Worm (Caenorhabditis elegans) whole organism, mixed stage, embryonic: ENCODE measurements around the gene tag-151.

Source experiments
- M03D4.4 ChIP-seq: sonication (generic microtip); optimal IDR thresholded peaks from 2 replicates; lab custom pipeline; 2017; ENCODE audit warnings: mild to moderate bottlenecking, missing genetic modification characterization, missing compliant biosample characterization
- blmp-1 ChIP-seq: fragments of 150-350 bp; optimal IDR thresholded peaks from 2 replicates; lab custom pipeline; 2014; ENCODE audit warnings: missing biosample characterization, missing genetic modification characterization
- ceh-39 ChIP-seq: fragments of 150-350 bp; optimal IDR thresholded peaks from 2 replicates; lab custom pipeline; 2014; ENCODE audit warnings: missing biosample characterization, missing genetic modification characterization
- ceh-43 ChIP-seq: fragments of 200-800 bp; sonication (Bioruptor generic); optimal IDR thresholded peaks from 2 replicates; lab custom pipeline; 2018; ENCODE audit warnings: mild to moderate bottlenecking, missing genetic modification characterization, moderate library complexity, missing compliant biosample characterization
- ceh-83 ChIP-seq: fragments of 200-800 bp; sonication (Bioruptor generic); optimal IDR thresholded peaks from 2 replicates; lab custom pipeline; 2018; ENCODE audit warnings: mild to moderate bottlenecking, missing genetic modification characterization, missing compliant biosample characterization
- ces-1 ChIP-seq: fragments of 150-350 bp; optimal IDR thresholded peaks from 2 replicates; lab custom pipeline; 2014; ENCODE audit warnings: missing biosample characterization, missing genetic modification reagents, missing genetic modification characterization
- cnd-1 ChIP-seq: fragments of 200-800 bp; sonication (Bioruptor generic); optimal IDR thresholded peaks from 2 replicates; lab custom pipeline; 2018; ENCODE audit warnings: mild to moderate bottlenecking, missing genetic modification characterization, missing compliant biosample characterization
- elt-1 ChIP-seq: sonication (generic microtip); optimal IDR thresholded peaks from 2 replicates; lab custom pipeline; 2017; ENCODE audit warnings: missing genetic modification characterization, mild to moderate bottlenecking, missing compliant biosample characterization, antibody characterized with exemption, moderate library complexity, borderline replicate concordance; ENCODE audit not compliant: insufficient read depth
- flh-1 ChIP-seq: fragments of 200-800 bp; sonication (Bioruptor generic); optimal IDR thresholded peaks from 2 replicates; lab custom pipeline; 2018; ENCODE audit warnings: mild to moderate bottlenecking, missing genetic modification characterization, moderate library complexity, missing compliant biosample characterization
- ham-2 ChIP-seq: fragments of 200-800 bp; sonication (Bioruptor generic); optimal IDR thresholded peaks from 2 replicates; lab custom pipeline; 2018; ENCODE audit warnings: mild to moderate bottlenecking, missing genetic modification characterization, missing compliant biosample characterization
- hlh-1 ChIP-seq: fragments of 150-350 bp; optimal IDR thresholded peaks from 2 replicates; lab custom pipeline; 2014; ENCODE audit warnings: missing biosample characterization, missing genetic modification reagents, missing genetic modification characterization
- lin-13 ChIP-seq: fragments of 150-350 bp; optimal IDR thresholded peaks from 2 replicates; lab custom pipeline; 2014; ENCODE audit warnings: missing biosample characterization, missing genetic modification characterization
- lin-32 ChIP-seq: fragments of 200-800 bp; sonication (Bioruptor generic); optimal IDR thresholded peaks from 2 replicates; lab custom pipeline; 2018; ENCODE audit warnings: mild to moderate bottlenecking, missing genetic modification characterization, missing compliant biosample characterization
- mab-5 ChIP-seq: fragments of 150-350 bp; optimal IDR thresholded peaks from 2 replicates; lab custom pipeline; 2014; ENCODE audit warnings: missing biosample characterization, missing genetic modification characterization
- mep-1 ChIP-seq: fragments of 150-350 bp; optimal IDR thresholded peaks from 2 replicates; lab custom pipeline; 2017; ENCODE audit warnings: missing biosample characterization, missing genetic modification reagents, missing genetic modification characterization, inconsistent platforms
- nhr-12 ChIP-seq: fragments of 150-350 bp; optimal IDR thresholded peaks from 2 replicates; lab custom pipeline; 2014; ENCODE audit warnings: missing biosample characterization, missing genetic modification characterization
- nhr-2 ChIP-seq: fragments of 150-350 bp; optimal IDR thresholded peaks from 2 replicates; lab custom pipeline; 2014; ENCODE audit warnings: missing biosample characterization, missing genetic modification characterization
- nhr-28 ChIP-seq: fragments of 150-350 bp; optimal IDR thresholded peaks from 2 replicates; lab custom pipeline; 2014; ENCODE audit warnings: missing biosample characterization, missing genetic modification characterization
- nhr-76 ChIP-seq: sonication (generic microtip); optimal IDR thresholded peaks from 2 replicates; lab custom pipeline; 2017; ENCODE audit warnings: missing biosample characterization, missing genetic modification characterization
- pha-4 ChIP-seq: fragments of 150-350 bp; optimal IDR thresholded peaks from 2 replicates; lab custom pipeline; 2018; ENCODE audit warnings: missing biosample characterization, missing genetic modification reagents, missing genetic modification characterization
- sem-2 ChIP-seq: fragments of 200-800 bp; sonication (Bioruptor generic); optimal IDR thresholded peaks from 2 replicates; lab custom pipeline; 2018; ENCODE audit warnings: mild to moderate bottlenecking, missing genetic modification characterization, missing compliant biosample characterization
- snpc-4 ChIP-seq: fragments of 150-350 bp; optimal IDR thresholded peaks from 2 replicates; lab custom pipeline; 2014; ENCODE audit warnings: missing biosample characterization, missing genetic modification characterization
- sptf-1 ChIP-seq: sonication (generic microtip); optimal IDR thresholded peaks from 2 replicates; lab custom pipeline; 2017; ENCODE audit warnings: mild to moderate bottlenecking, missing genetic modification characterization, moderate library complexity, missing compliant biosample characterization
- tbx-8 ChIP-seq: fragments of 200-800 bp; sonication (Bioruptor generic); optimal IDR thresholded peaks from 2 replicates; lab custom pipeline; 2018; ENCODE audit warnings: mild to moderate bottlenecking, missing genetic modification characterization, moderate library complexity, missing compliant biosample characterization
- unc-120 ChIP-seq: sonication (generic microtip); optimal IDR thresholded peaks from 2 replicates; lab custom pipeline; 2017; ENCODE audit warnings: missing genetic modification characterization, missing compliant biosample characterization; ENCODE audit not compliant: poor library complexity, severe bottlenecking
- unc-39 ChIP-seq: fragments of 150-350 bp; optimal IDR thresholded peaks from 2 replicates; lab custom pipeline; 2014; ENCODE audit warnings: missing biosample characterization, missing genetic modification characterization
- unc-62 ChIP-seq: fragments of 150-350 bp; optimal IDR thresholded peaks from 2 replicates; lab custom pipeline; 2014; ENCODE audit warnings: missing biosample characterization, missing genetic modification reagents, missing genetic modification characterization
- zip-8 ChIP-seq: fragments of 150-350 bp; optimal IDR thresholded peaks from 2 replicates; lab custom pipeline; 2014; ENCODE audit warnings: missing biosample characterization, missing genetic modification characterization
- ztf-11 ChIP-seq: fragments of 150-350 bp; optimal IDR thresholded peaks from 2 replicates; lab custom pipeline; 2014; ENCODE audit warnings: missing biosample characterization, missing genetic modification characterization

The tag-151 gene

ce11 chrII:4710120-4710519, at the start of gene tag-151:
tag-151 (plus strand) TSS chrII:4710277.
- TF ChIP-seq nhr-2 (tag; lab: Kevin White, UChicago), result no peak
- TF ChIP-seq nhr-28 (tag; lab: Kevin White, UChicago), result no peak
- no peak for TF ChIP-seq ces-1 (GFP tag; lab: Kevin White, UChicago)
- no peak for TF ChIP-seq unc-39 (tag; lab: Kevin White, UChicago)
- no peak for TF ChIP-seq tbx-8 (GFP tag; lab: Kevin White, UChicago)
- no peak for TF ChIP-seq zip-8 (tag; lab: Kevin White, UChicago)
- TF ChIP-seq ham-2 (GFP tag; lab: Kevin White, UChicago), result no peak
- TF ChIP-seq ceh-39 (tag; lab: Kevin White, UChicago), result no peak
- TF ChIP-seq pha-4 (tag; lab: Kevin White, UChicago), result no peak
- TF ChIP-seq blmp-1, result no peak
- TF ChIP-seq snpc-4 (tag; lab: Kevin White, UChicago), result no peak
- no peak for TF ChIP-seq ceh-43 (GFP tag; lab: Kevin White, UChicago)
- TF ChIP-seq ztf-11 (tag; lab: Kevin White, UChicago), result no peak
- no peak for TF ChIP-seq lin-32 (GFP tag; lab: Kevin White, UChicago)
- TF ChIP-seq mab-5 (tag; lab: Kevin White, UChicago), result no peak
- no peak for TF ChIP-seq sptf-1 (tag; lab: Kevin White, UChicago)

DNA sequence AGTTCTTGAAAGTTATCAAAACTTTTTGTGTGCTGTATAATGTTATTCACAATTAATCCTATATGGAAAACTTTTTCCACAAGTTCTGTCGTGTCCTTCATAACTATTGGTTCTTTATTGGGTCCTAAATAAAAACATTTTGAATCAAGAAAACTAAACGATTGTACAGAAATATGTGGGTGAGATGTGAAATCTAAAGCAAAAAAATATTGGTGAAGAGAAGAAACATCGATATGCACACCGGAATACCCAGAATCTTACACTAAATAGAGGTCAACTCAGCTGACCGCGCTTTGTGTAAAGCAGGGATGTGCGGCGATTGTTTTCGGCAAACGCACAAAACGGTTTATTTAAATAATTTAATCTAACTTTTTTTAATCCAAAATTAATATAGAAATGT, 48.8 kb upstream of the tag-151 start, which contains the start of gene T05A7.13:
Gene T05A7.13 (minus strand): TSS at position 101 of the 400 bp plus-strand sequence.
- TF ChIP-seq hlh-1, result peak; percentile 46
- TF ChIP-seq nhr-76 (tag; lab: Kevin White, UChicago), result no peak
- no peak for TF ChIP-seq unc-120 (tag; lab: Kevin White, UChicago)

DNA sequence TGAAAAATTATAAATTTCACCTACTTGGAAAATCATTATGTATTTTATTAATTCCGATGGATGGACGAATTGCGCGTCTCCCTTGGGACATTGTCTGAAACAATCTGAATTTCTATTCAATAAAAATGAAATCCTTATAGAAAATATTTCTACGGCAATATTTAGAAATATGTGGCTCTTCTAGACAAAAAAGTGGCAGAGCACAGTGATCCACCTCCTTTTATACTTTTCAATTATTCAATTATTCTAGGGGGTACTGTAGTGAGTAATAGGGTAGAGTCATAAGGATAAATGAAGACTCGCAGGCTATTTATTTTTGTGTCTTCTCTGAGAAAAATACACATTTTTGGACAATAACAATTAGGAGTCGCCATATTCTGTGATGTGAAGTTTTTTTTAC, 46.9 kb upstream of the tag-151 start, which contains the start of gene T05A7.12:
Gene T05A7.12 (minus strand): TSS at position 101 of the 400 bp plus-strand sequence.
- TF ChIP-seq lin-32 (GFP tag; lab: Kevin White, UChicago), result no peak
- no peak for TF ChIP-seq flh-1
- TF ChIP-seq unc-39 (tag; lab: Kevin White, UChicago), result no peak
- no peak for TF ChIP-seq unc-62 (GFP tag; lab: Kevin White, UChicago)
- no peak for TF ChIP-seq ces-1 (GFP tag; lab: Kevin White, UChicago)
- no peak for TF ChIP-seq sem-2 (GFP tag; lab: Kevin White, UChicago)
- no peak for TF ChIP-seq nhr-12 (tag; lab: Kevin White, UChicago)
- TF ChIP-seq nhr-2 (tag; lab: Kevin White, UChicago), result no peak
- no peak for TF ChIP-seq M03D4.4
- no peak for TF ChIP-seq lin-13 (tag; lab: Kevin White, UChicago)
- TF ChIP-seq sptf-1 (tag; lab: Kevin White, UChicago), result no peak
- no peak for TF ChIP-seq hlh-1
- TF ChIP-seq ceh-39 (tag; lab: Kevin White, UChicago), result no peak
- TF ChIP-seq mep-1 (tag; lab: Kevin White, UChicago), result no peak
- TF ChIP-seq zip-8 (tag; lab: Kevin White, UChicago), result no peak
- no peak for TF ChIP-seq mab-5 (tag; lab: Kevin White, UChicago)

- TF ChIP-seq unc-62 (GFP tag; lab: Kevin White, UChicago) (no peak), ceh-83 (GFP tag; lab: Kevin White, UChicago) (no peak), ceh-39 (tag; lab: Kevin White, UChicago) (no peak), sptf-1 (tag; lab: Kevin White, UChicago) (no peak)
Observed at ce11 chrII:4665359-4665758, 44.7 kb upstream of the tag-151 start, which contains the start of gene T05A7.11. T05A7.11 (minus strand) TSS chrII:4665459.

DNA sequence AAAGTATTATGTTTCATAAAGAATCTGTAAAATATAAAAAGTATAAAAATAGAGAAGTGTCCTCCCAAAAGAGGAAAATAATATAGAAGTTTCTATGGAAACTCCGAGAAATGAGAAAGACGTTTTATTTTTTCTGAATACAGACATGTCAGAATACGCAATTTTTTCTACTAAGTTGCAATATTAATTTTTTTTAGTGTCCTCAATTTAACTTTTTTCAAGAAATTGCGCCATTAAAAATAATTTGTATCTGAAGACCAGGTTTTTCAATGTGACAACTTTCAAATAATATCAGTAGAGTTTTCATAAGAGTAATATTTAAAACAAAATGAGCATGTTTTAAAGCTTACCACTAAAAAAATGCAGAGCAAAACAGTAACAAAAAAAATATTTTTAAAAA, 42.5 kb upstream of the tag-151 start, which contains the start of gene fut-5:
Gene fut-5 (minus strand): TSS at position 101 of the 400 bp plus-strand sequence.
- no peak for TF ChIP-seq nhr-76 (tag; lab: Kevin White, UChicago)
- no peak for TF ChIP-seq blmp-1
- TF ChIP-seq elt-1, result no peak
- no peak for TF ChIP-seq nhr-28 (tag; lab: Kevin White, UChicago)
- no peak for TF ChIP-seq tbx-8 (GFP tag; lab: Kevin White, UChicago)
- no peak for TF ChIP-seq flh-1
- no peak for TF ChIP-seq unc-62 (GFP tag; lab: Kevin White, UChicago)
- TF ChIP-seq hlh-1, result no peak
- no peak for TF ChIP-seq cnd-1 (tag; lab: Kevin White, UChicago)
- no peak for TF ChIP-seq ces-1 (GFP tag; lab: Kevin White, UChicago)
- TF ChIP-seq snpc-4 (tag; lab: Kevin White, UChicago), result no peak
- no peak for TF ChIP-seq mab-5 (tag; lab: Kevin White, UChicago)
- TF ChIP-seq, all 35 proteins: peak for 0
